Worm (Caenorhabditis elegans) whole organism, young adult: Measurements from ENCODE around the gene ZC513.2.
A peak's percentile ranks its signal among the peaks of the same experiment; 100 is the strongest.

Experiments
- B0019.2 ChIP-seq: fragments of 200-800 bp; sonication (Bioruptor generic); conservative IDR thresholded peaks from 2 replicates; pipeline ENCODE4 v1.3.6; 2022; ENCODE audit warnings: missing genetic modification reagents, missing genetic modification characterization, missing compliant biosample characterization
- B0336.3 ChIP-seq: fragments of 200-800 bp; sonication (Bioruptor generic); IDR thresholded peaks from 2 replicates; pipeline ENCODE4 v1.3.6; 2022; ENCODE audit warnings: missing genetic modification characterization, missing compliant biosample characterization
- F10E7.11 ChIP-seq: sonication (generic microtip); optimal IDR thresholded peaks from 2 replicates; lab custom pipeline; 2017; ENCODE audit warnings: mild to moderate bottlenecking, missing genetic modification characterization, moderate library complexity, missing compliant biosample characterization
- F23B12.7 ChIP-seq: sonication (generic microtip); optimal IDR thresholded peaks from 2 replicates; lab custom pipeline; 2017; ENCODE audit warnings: missing genetic modification characterization, mild to moderate bottlenecking, missing compliant biosample characterization, antibody characterized with exemption, moderate library complexity; ENCODE audit not compliant: insufficient read depth
- F37B4.10 ChIP-seq: fragments of 200-800 bp; sonication (Bioruptor generic); IDR thresholded peaks from 2 replicates; pipeline ENCODE4 v1.3.6; 2022; ENCODE audit warnings: missing genetic modification characterization, missing compliant biosample characterization
- F52B5.7 ChIP-seq: sonication (generic microtip); optimal IDR thresholded peaks from 2 replicates; lab custom pipeline; 2016; ENCODE audit warnings: mild to moderate bottlenecking, missing genetic modification characterization, missing compliant biosample characterization
- F55B11.4 ChIP-seq: sonication (generic microtip); optimal IDR thresholded peaks from 2 replicates; lab custom pipeline; 2016; ENCODE audit warnings: missing compliant biosample characterization, missing genetic modification characterization, borderline replicate concordance; ENCODE audit not compliant: insufficient read depth
- K11D2.4 ChIP-seq: fragments of 200-800 bp; sonication (Bioruptor generic); IDR thresholded peaks from 2 replicates; pipeline ENCODE4 v1.3.6; 2022; ENCODE audit warnings: missing genetic modification reagents, missing genetic modification characterization, missing compliant biosample characterization
- Y67H2A.10 ChIP-seq: fragments of 200-800 bp; sonication (Bioruptor generic); conservative IDR thresholded peaks from 2 replicates; pipeline ENCODE4 v1.3.6; 2022; ENCODE audit warnings: missing genetic modification reagents, missing genetic modification characterization, missing compliant biosample characterization
- ama-1 ChIP-seq, 3 experiments: fragments of 150-350 bp in 1 of 3; sonication (generic microtip) in 2 of 3; optimal IDR thresholded peaks; 2 replicates each; lab custom pipeline; 2014 to 2018; ENCODE audit warnings: missing biosample characterization in 2 of 3, missing genetic modification characterization in 2 of 3, missing genetic modification reagents in 2 of 3
- aptf-3 ChIP-seq: fragments of 200-800 bp; sonication (Bioruptor generic); IDR thresholded peaks from 2 replicates; pipeline ENCODE4 v1.3.6; 2022; ENCODE audit warnings: missing genetic modification characterization, missing compliant biosample characterization
- attf-5 ChIP-seq: fragments of 200-800 bp; sonication (Bioruptor generic); optimal IDR thresholded peaks from 2 replicates; lab custom pipeline; 2018; ENCODE audit warnings: mild to moderate bottlenecking, missing genetic modification characterization, missing compliant biosample characterization
- attf-6 ChIP-seq: fragments of 200-800 bp; sonication (Bioruptor generic); IDR thresholded peaks from 2 replicates; pipeline ENCODE4 v1.3.6; 2022; ENCODE audit warnings: missing genetic modification reagents, missing genetic modification characterization, missing compliant biosample characterization
- cebp-1 ChIP-seq, 2 experiments: fragments of 200-800 bp in 1 of 2; sonication (Bioruptor generic) in 1 of 2; sonication (generic microtip) in 1 of 2; IDR thresholded peaks in 1 of 2; optimal IDR thresholded peaks in 1 of 2; 2 replicates each; pipeline versions ENCODE4 v1.3.6 to Lab custom; 2017 to 2022; ENCODE audit warnings: missing compliant biosample characterization in 2 of 2, missing genetic modification characterization in 2 of 2, mild to moderate bottlenecking in 1 of 2, missing genetic modification reagents in 1 of 2, moderate library complexity in 1 of 2
- cebp-2 ChIP-seq: fragments of 200-800 bp; sonication (Bioruptor generic); IDR thresholded peaks from 2 replicates; pipeline ENCODE4 v1.3.6; 2022; ENCODE audit warnings: missing genetic modification characterization, missing compliant biosample characterization
- ceh-100 ChIP-seq: fragments of 200-800 bp; sonication (Bioruptor generic); IDR thresholded peaks from 2 replicates; pipeline ENCODE4 v1.3.6; 2022; ENCODE audit warnings: missing genetic modification reagents, missing genetic modification characterization, missing compliant biosample characterization
- ceh-27 ChIP-seq: fragments of 200-800 bp; sonication (Bioruptor generic); optimal IDR thresholded peaks from 2 replicates; lab custom pipeline; 2018; ENCODE audit warnings: mild to moderate bottlenecking, missing genetic modification characterization, moderate library complexity, missing compliant biosample characterization
- ceh-40 ChIP-seq: fragments of 200-800 bp; sonication (Bioruptor generic); IDR thresholded peaks from 2 replicates; pipeline ENCODE4 v1.3.6; 2022; ENCODE audit warnings: missing genetic modification characterization, missing compliant biosample characterization
- ceh-79 ChIP-seq: sonication (generic microtip); optimal IDR thresholded peaks from 2 replicates; lab custom pipeline; 2017; ENCODE audit warnings: mild to moderate bottlenecking, missing genetic modification characterization, missing compliant biosample characterization
- dox-1 ChIP-seq: fragments of 200-800 bp; sonication (Bioruptor generic); IDR thresholded peaks from 2 replicates; pipeline ENCODE4 v1.3.6; 2022; ENCODE audit warnings: missing genetic modification reagents, missing genetic modification characterization, missing compliant biosample characterization
- egl-18 ChIP-seq: fragments of 200-800 bp; sonication (Bioruptor generic); IDR thresholded peaks from 2 replicates; pipeline ENCODE4 v1.3.6; 2022; ENCODE audit warnings: missing genetic modification reagents, missing genetic modification characterization, missing compliant biosample characterization
- egl-44 ChIP-seq: fragments of 200-800 bp; sonication (Bioruptor generic); IDR thresholded peaks from 2 replicates; pipeline ENCODE4 v1.3.6; 2022; ENCODE audit warnings: missing genetic modification reagents, missing genetic modification characterization, missing compliant biosample characterization
- hlh-26 ChIP-seq: fragments of 200-800 bp; sonication (Bioruptor generic); conservative IDR thresholded peaks from 2 replicates; pipeline ENCODE4 v1.3.6; 2022; ENCODE audit warnings: missing genetic modification reagents, missing genetic modification characterization, missing compliant biosample characterization
- hrde-1 ChIP-seq: sonication (generic microtip); optimal IDR thresholded peaks from 2 replicates; lab custom pipeline; 2016; ENCODE audit warnings: missing genetic modification characterization, mild to moderate bottlenecking, missing compliant biosample characterization, moderate library complexity, missing genotype, missing genetic modification reagents, borderline replicate concordance
- hsf-1 ChIP-seq: fragments of 200-800 bp; sonication (Bioruptor generic); IDR thresholded peaks from 2 replicates; pipeline ENCODE4 v1.3.6; 2022; ENCODE audit warnings: missing genetic modification reagents, missing genetic modification characterization, missing compliant biosample characterization
- lin-54 ChIP-seq: fragments of 200-800 bp; sonication (Bioruptor generic); optimal IDR thresholded peaks from 2 replicates; lab custom pipeline; 2018; ENCODE audit warnings: mild to moderate bottlenecking, missing genetic modification characterization, missing compliant biosample characterization
- lir-1 ChIP-seq: fragments of 200-800 bp; sonication (Bioruptor generic); conservative IDR thresholded peaks from 2 replicates; pipeline ENCODE4 v1.3.6; 2022; ENCODE audit warnings: missing genetic modification reagents, missing genetic modification characterization, missing compliant biosample characterization
- madf-8 ChIP-seq: fragments of 200-800 bp; sonication (Bioruptor generic); conservative IDR thresholded peaks from 2 replicates; pipeline ENCODE4 v1.3.6; 2022; ENCODE audit warnings: missing genetic modification reagents, missing genetic modification characterization, missing compliant biosample characterization
- mcd-1 ChIP-seq: fragments of 200-800 bp; sonication (Bioruptor generic); IDR thresholded peaks from 2 replicates; pipeline ENCODE4 v1.3.6; 2022; ENCODE audit warnings: missing genetic modification reagents, missing genetic modification characterization, missing compliant biosample characterization
- mel-28 ChIP-seq: sonication (generic microtip); optimal IDR thresholded peaks from 2 replicates; lab custom pipeline; 2016; ENCODE audit warnings: borderline replicate concordance, mild to moderate bottlenecking, missing genetic modification characterization, missing compliant biosample characterization
- nfya-2 ChIP-seq: fragments of 200-800 bp; sonication (Bioruptor generic); IDR thresholded peaks from 2 replicates; pipeline ENCODE4 v1.3.6; 2022; ENCODE audit warnings: missing genetic modification reagents, missing genetic modification characterization, missing compliant biosample characterization
- nfyb-1 ChIP-seq: fragments of 200-800 bp; sonication (Bioruptor generic); IDR thresholded peaks from 2 replicates; pipeline ENCODE4 v1.3.6; 2022; ENCODE audit warnings: missing genetic modification reagents, missing genetic modification characterization, missing compliant biosample characterization
- nhr-80 ChIP-seq: sonication (generic microtip); optimal IDR thresholded peaks from 2 replicates; lab custom pipeline; 2016; ENCODE audit warnings: missing genetic modification characterization, missing compliant biosample characterization
- rcor-1 ChIP-seq: fragments of 200-800 bp; sonication (Bioruptor generic); IDR thresholded peaks from 2 replicates; pipeline ENCODE4 v1.3.6; 2022; ENCODE audit warnings: missing genetic modification reagents, missing genetic modification characterization, missing compliant biosample characterization
- snpc-3.4 ChIP-seq: sonication (generic microtip); optimal IDR thresholded peaks from 2 replicates; lab custom pipeline; 2017; ENCODE audit warnings: missing genetic modification characterization, mild to moderate bottlenecking, missing compliant biosample characterization, antibody characterized with exemption, moderate library complexity, missing genotype, missing genetic modification reagents
- somi-1 ChIP-seq: fragments of 200-800 bp; sonication (Bioruptor generic); optimal IDR thresholded peaks from 2 replicates; lab custom pipeline; 2018; ENCODE audit warnings: mild to moderate bottlenecking, missing genetic modification characterization, missing compliant biosample characterization
- tbp1 ChIP-seq: fragments of 200-800 bp; sonication (Bioruptor generic); optimal IDR thresholded peaks from 2 replicates; lab custom pipeline; 2018; ENCODE audit warnings: mild to moderate bottlenecking, missing genetic modification characterization, missing compliant biosample characterization
- tlf-1 ChIP-seq: fragments of 200-800 bp; sonication (Bioruptor generic); optimal IDR thresholded peaks from 2 replicates; lab custom pipeline; 2018; ENCODE audit warnings: mild to moderate bottlenecking, missing genetic modification characterization, missing compliant biosample characterization
- unc-130 ChIP-seq: sonication (generic microtip); optimal IDR thresholded peaks from 2 replicates; lab custom pipeline; 2016; ENCODE audit warnings: missing genetic modification reagents, missing genetic modification characterization, missing compliant biosample characterization
- unc-62 ChIP-seq: fragments of 150-350 bp; optimal IDR thresholded peaks from 2 replicates; lab custom pipeline; 2014; ENCODE audit warnings: missing biosample characterization, missing genetic modification reagents, missing genetic modification characterization
- ztf-18 ChIP-seq: sonication (generic microtip); optimal IDR thresholded peaks from 2 replicates; lab custom pipeline; 2016; ENCODE audit warnings: missing genotype, mild to moderate bottlenecking, missing genetic modification characterization, missing compliant biosample characterization
- ztf-6 ChIP-seq: fragments of 200-800 bp; sonication (Bioruptor generic); IDR thresholded peaks from 2 replicates; pipeline ENCODE4 v1.3.6; 2022; ENCODE audit warnings: missing genetic modification reagents, missing genetic modification characterization, missing compliant biosample characterization

Gene ZC513.2

ce11 chrV:8054130-8054529 lies at the start of gene ZC513.2:
TSS of gene ZC513.2 (plus strand) at chrV:8054430.
- TF ChIP-seq egl-18 (GFP tag; lab: Robert Waterston, UW) (no peak), ceh-79 (tag; lab: Kevin White, UChicago) (no peak), B0336.3 (GFP tag; lab: Robert Waterston, UW) (no peak), ceh-100 (GFP tag; lab: Robert Waterston, UW) (no peak), nfyb-1 (GFP tag; lab: Robert Waterston, UW) (no peak), lin-54 (GFP tag; lab: Kevin White, UChicago) (no peak), hlh-26 (GFP tag; lab: Robert Waterston, UW) (no peak), tbp1 (GFP tag; lab: Kevin White, UChicago) (no peak)
- TF ChIP-seq, all 124 proteins: peak for 0

- no peak for TF ChIP-seq F23B12.7
- TF ChIP-seq tlf-1 (GFP tag; lab: Kevin White, UChicago), result no peak
- TF ChIP-seq mcd-1 (GFP tag; lab: Robert Waterston, UW), result no peak
- TF ChIP-seq ztf-18 (tag; lab: Kevin White, UChicago), result no peak
- TF ChIP-seq attf-6, result no peak
- no peak for TF ChIP-seq hsf-1 (GFP tag; lab: Robert Waterston, UW)
- TF ChIP-seq ceh-40 (GFP tag; lab: Robert Waterston, UW), result no peak
- TF ChIP-seq K11D2.4 (GFP tag; lab: Robert Waterston, UW), result no peak
Measured at ce11 chrV:8005000-8005399, 49.2 kb upstream of the ZC513.2 start, which contains the start of gene Y97E10AR.8. TSS of gene Y97E10AR.8 (plus strand) at chrV:8005300.

- TF ChIP-seq lin-54 (GFP tag; lab: Kevin White, UChicago) (no peak), hrde-1 (tag; lab: Kevin White, UChicago) (no peak), F52B5.7 (tag; lab: Kevin White, UChicago) (no peak), somi-1 (GFP tag; lab: Kevin White, UChicago) (no peak), nhr-80 (tag; lab: Kevin White, UChicago) (peak; percentile 3), ceh-27 (no peak), dox-1 (GFP tag; lab: Robert Waterston, UW) (no peak), hsf-1 (GFP tag; lab: Robert Waterston, UW) (0 out of 2 replicates have a peak, but pooled peaks have one; percentile 8), ztf-6 (GFP tag; lab: Robert Waterston, UW) (no peak), F10E7.11 (tag; lab: Kevin White, UChicago) (no peak), cebp-1 (GFP tag; IDR thresholded peaks at IDR 0.05; lab: Robert Waterston, UW) (no peak), cebp-1 (tag; optimal IDR thresholded peaks at IDR 0.05; lab: Kevin White, UChicago) (no peak), mel-28 (tag; lab: Kevin White, UChicago) (no peak), mcd-1 (GFP tag; lab: Robert Waterston, UW) (no peak), attf-5 (no peak), B0336.3 (GFP tag; lab: Robert Waterston, UW) (0 out of 2 replicates have a peak, but pooled peaks have one; percentile 40), unc-130 (GFP tag; lab: Kevin White, UChicago) (no peak), nfya-2 (no peak), B0019.2 (GFP tag; lab: Robert Waterston, UW) (no peak), F55B11.4 (no peak), tlf-1 (GFP tag; lab: Kevin White, UChicago) (no peak), ama-1 (optimal IDR thresholded peaks at IDR 0.05; lab: Kevin White, UChicago) (no peak), ama-1 (GFP tag; optimal IDR thresholded peaks at IDR 0.05; lab: Kevin White, UChicago) (no peak), snpc-3.4 (tag; lab: Kevin White, UChicago) (peak; percentile 6), egl-44 (GFP tag; lab: Robert Waterston, UW) (no peak), lir-1 (no peak), cebp-2 (GFP tag; lab: Robert Waterston, UW) (no peak), hlh-26 (GFP tag; lab: Robert Waterston, UW) (no peak), rcor-1 (GFP tag; lab: Robert Waterston, UW) (no peak), Y67H2A.10 (no peak), unc-62 (GFP tag; lab: Kevin White, UChicago) (no peak), F37B4.10 (GFP tag; lab: Robert Waterston, UW) (no peak), aptf-3 (no peak), madf-8 (GFP tag; lab: Robert Waterston, UW) (no peak)
Measured at ce11 chrV:8007460-8008292, 46.6 kb upstream of the ZC513.2 start, which contains the start of gene Y97E10AR.3. TSS of gene Y97E10AR.3 (minus strand) at chrV:8007510.
